Worm (Caenorhabditis elegans) whole organism, L3 larva: ENCODE data around the gene T10C6.7.
A peak's percentile ranks its signal among the peaks of the same experiment; 100 is the strongest.

Experiments used
- R02D3.7 ChIP-seq: fragments of 150-350 bp; optimal IDR thresholded peaks from 2 replicates; lab custom pipeline; 2014; ENCODE audit warnings: missing biosample characterization, missing genetic modification characterization
- ZK546.5 ChIP-seq: sonication (generic microtip); optimal IDR thresholded peaks from 2 replicates; lab custom pipeline; 2017; ENCODE audit warnings: missing biosample characterization, missing genetic modification characterization
- ceh-82 ChIP-seq: fragments of 150-350 bp; optimal IDR thresholded peaks from 2 replicates; lab custom pipeline; 2014; ENCODE audit warnings: missing biosample characterization, missing genetic modification characterization
- ceh-9 ChIP-seq: sonication (generic microtip); optimal IDR thresholded peaks from 2 replicates; lab custom pipeline; 2018; ENCODE audit warnings: missing biosample characterization, missing genetic modification characterization
- daf-12 ChIP-seq: fragments of 150-350 bp; optimal IDR thresholded peaks from 2 replicates; lab custom pipeline; 2014; ENCODE audit warnings: missing biosample characterization, missing genetic modification reagents, missing genetic modification characterization
- egl-27 ChIP-seq: sonication (generic microtip); optimal IDR thresholded peaks from 4 replicates; lab custom pipeline; 2017; ENCODE audit warnings: missing biosample characterization, missing genetic modification reagents, missing genetic modification characterization
- egl-5 ChIP-seq: fragments of 150-350 bp; optimal IDR thresholded peaks from 2 replicates; lab custom pipeline; 2017; ENCODE audit warnings: missing biosample characterization, missing genetic modification reagents, missing genetic modification characterization, inconsistent platforms
- elt-2 ChIP-seq: sonication (generic microtip); optimal IDR thresholded peaks from 2 replicates; lab custom pipeline; 2016; ENCODE audit warnings: missing genetic modification reagents, mild to moderate bottlenecking, missing genetic modification characterization, missing compliant biosample characterization
- elt-3 ChIP-seq, 3 experiments: fragments of 150-350 bp in 1 of 3; sonication (generic microtip) in 2 of 3; optimal IDR thresholded peaks; 2 replicates in 2 of 3; 4 replicates in 1 of 3; lab custom pipeline; 2014 to 2017; ENCODE audit warnings: missing biosample characterization in 3 of 3, missing genetic modification characterization in 3 of 3
- eor-1 ChIP-seq, 2 experiments: fragments of 150-350 bp; optimal IDR thresholded peaks; 2 replicates each; lab custom pipeline; 2014 to 2018; ENCODE audit warnings: missing biosample characterization in 2 of 2, missing genetic modification characterization in 2 of 2
- fkh-10 ChIP-seq: sonication (generic microtip); optimal IDR thresholded peaks from 2 replicates; lab custom pipeline; 2017; ENCODE audit warnings: missing biosample characterization, missing genetic modification reagents, missing genetic modification characterization
- fos-1 ChIP-seq: fragments of 150-350 bp; optimal IDR thresholded peaks from 2 replicates; lab custom pipeline; 2014; ENCODE audit warnings: missing biosample characterization, missing genetic modification characterization
- hmg-11 ChIP-seq: sonication (generic microtip); optimal IDR thresholded peaks from 2 replicates; lab custom pipeline; 2016; ENCODE audit warnings: missing genetic modification characterization, missing compliant biosample characterization
- jun-1 ChIP-seq: fragments of 150-350 bp; optimal IDR thresholded peaks from 2 replicates; lab custom pipeline; 2014; ENCODE audit warnings: missing biosample characterization, missing genetic modification reagents, missing genetic modification characterization
- lin-15B ChIP-seq: fragments of 150-350 bp; optimal IDR thresholded peaks from 2 replicates; lab custom pipeline; 2014; ENCODE audit warnings: missing biosample characterization, missing genetic modification characterization
- mdl-1 ChIP-seq: fragments of 150-350 bp; optimal IDR thresholded peaks from 2 replicates; lab custom pipeline; 2014; ENCODE audit warnings: missing biosample characterization, missing genetic modification characterization
- nfya-1 ChIP-seq: sonication (generic microtip); optimal IDR thresholded peaks from 2 replicates; lab custom pipeline; 2017; ENCODE audit warnings: missing genetic modification characterization, mild to moderate bottlenecking, missing compliant biosample characterization, antibody characterized with exemption, moderate library complexity; ENCODE audit not compliant: insufficient read depth
- nhr-11 ChIP-seq: fragments of 150-350 bp; optimal IDR thresholded peaks from 2 replicates; lab custom pipeline; 2014; ENCODE audit warnings: missing biosample characterization, missing genetic modification characterization
- nhr-23 ChIP-seq: fragments of 150-350 bp; optimal IDR thresholded peaks from 2 replicates; lab custom pipeline; 2014; ENCODE audit warnings: missing biosample characterization, missing genetic modification reagents, missing genetic modification characterization
- nhr-25 ChIP-seq: sonication (generic microtip); optimal IDR thresholded peaks from 2 replicates; lab custom pipeline; 2017; ENCODE audit warnings: missing biosample characterization, missing genetic modification characterization
- nhr-28 ChIP-seq: fragments of 150-350 bp; optimal IDR thresholded peaks from 2 replicates; lab custom pipeline; 2014; ENCODE audit warnings: missing biosample characterization, missing genetic modification characterization
- nhr-67 ChIP-seq: fragments of 150-350 bp; optimal IDR thresholded peaks from 2 replicates; lab custom pipeline; 2014; ENCODE audit warnings: missing biosample characterization, missing genetic modification characterization
- nhr-76 ChIP-seq: fragments of 150-350 bp; sonication (generic microtip); optimal IDR thresholded peaks from 5 replicates; lab custom pipeline; 2014; ENCODE audit warnings: missing biosample characterization, missing genetic modification characterization
- nhr-77 ChIP-seq: fragments of 150-350 bp; optimal IDR thresholded peaks from 2 replicates; lab custom pipeline; 2014; ENCODE audit warnings: missing biosample characterization, missing genetic modification characterization
- pha-4 ChIP-seq: fragments of 150-350 bp; optimal IDR thresholded peaks from 2 replicates; lab custom pipeline; 2014; ENCODE audit warnings: missing biosample characterization, missing genetic modification reagents, missing genetic modification characterization
- pqm-1 ChIP-seq: fragments of 150-350 bp; optimal IDR thresholded peaks from 2 replicates; lab custom pipeline; 2017; ENCODE audit warnings: missing biosample characterization, missing genetic modification characterization, inconsistent platforms
- sea-2 ChIP-seq: fragments of 150-350 bp; sonication (generic microtip); optimal IDR thresholded peaks from 4 replicates; lab custom pipeline; 2014; ENCODE audit warnings: missing biosample characterization, missing genetic modification reagents, missing genetic modification characterization
- skn-1 ChIP-seq: fragments of 150-350 bp; optimal IDR thresholded peaks from 2 replicates; lab custom pipeline; 2014; ENCODE audit warnings: missing biosample characterization, missing genetic modification characterization
- tbx-2 ChIP-seq: sonication (generic microtip); optimal IDR thresholded peaks from 2 replicates; lab custom pipeline; 2016; ENCODE audit warnings: mild to moderate bottlenecking, missing genetic modification characterization, missing compliant biosample characterization
- unc-39 ChIP-seq: sonication (generic microtip); optimal IDR thresholded peaks from 4 replicates; lab custom pipeline; 2017; ENCODE audit warnings: missing biosample characterization, missing genetic modification characterization
- unc-62 ChIP-seq: fragments of 150-350 bp; sonication (generic microtip); optimal IDR thresholded peaks from 4 replicates; lab custom pipeline; 2014; ENCODE audit warnings: missing biosample characterization, missing genetic modification reagents, missing genetic modification characterization
- ztf-4 ChIP-seq: fragments of 150-350 bp; optimal IDR thresholded peaks from 2 replicates; lab custom pipeline; 2014; ENCODE audit warnings: missing biosample characterization, missing genetic modification characterization

Gene T10C6.7

DNA sequence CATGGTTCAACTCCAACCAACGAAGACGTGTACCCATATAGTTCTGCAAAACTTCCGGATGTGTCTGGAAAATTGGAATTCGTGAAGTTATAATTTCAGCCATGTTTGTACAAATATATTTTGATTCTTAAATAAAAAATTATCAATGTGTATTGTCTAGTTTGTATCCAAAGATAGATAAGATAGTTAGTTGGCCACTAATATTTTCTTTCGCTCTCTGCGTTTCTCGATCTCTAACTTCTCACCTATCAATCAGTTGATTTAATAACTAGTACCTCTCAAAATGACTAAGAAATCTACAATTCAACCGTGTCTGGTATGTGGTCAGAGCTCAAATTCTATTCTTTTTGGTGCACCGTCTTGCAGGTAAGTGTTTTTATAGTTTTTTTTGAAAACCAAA, 39.7 kb upstream of the T10C6.7 start, which contains the start of gene nhr-176:
TSS of gene nhr-176 (plus strand) at position 159 of the 400 bp plus-strand sequence.
- peak; percentile 38 for TF ChIP-seq pqm-1 (tag; lab: Kevin White, UChicago)
- no peak for TF ChIP-seq skn-1 (tag; lab: Kevin White, UChicago)
- peak; percentile 55 for TF ChIP-seq elt-2 (tag; lab: Kevin White, UChicago)

DNA sequence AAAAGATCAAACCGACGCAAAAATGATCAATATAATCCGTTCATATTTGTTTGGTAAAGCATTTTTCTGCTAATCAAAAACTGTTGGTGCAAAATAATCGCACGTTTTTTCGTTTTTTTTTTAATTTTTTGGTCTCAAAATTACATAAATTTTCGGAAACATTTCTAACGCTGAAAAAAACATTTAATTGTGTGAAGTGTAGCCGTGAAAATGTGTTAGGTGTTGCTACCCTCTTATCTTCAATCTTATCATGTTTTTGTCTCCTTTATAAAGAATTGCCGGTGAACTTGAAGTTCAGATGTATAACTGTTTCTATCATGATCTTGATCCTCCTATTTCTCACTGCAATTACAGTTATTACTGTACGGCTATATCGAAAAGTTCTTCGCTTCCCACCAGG, 37.4 kb upstream of the T10C6.7 start, which contains the start of gene cyp-35D1:
TSS of gene cyp-35D1 (plus strand) at position 301 of the 400 bp plus-strand sequence.
- TF ChIP-seq nhr-28 (tag; lab: Kevin White, UChicago) (no peak), jun-1 (tag; lab: Kevin White, UChicago) (no peak), pqm-1 (tag; lab: Kevin White, UChicago) (no peak)
- TF ChIP-seq, all 47 proteins: peak for 0

DNA sequence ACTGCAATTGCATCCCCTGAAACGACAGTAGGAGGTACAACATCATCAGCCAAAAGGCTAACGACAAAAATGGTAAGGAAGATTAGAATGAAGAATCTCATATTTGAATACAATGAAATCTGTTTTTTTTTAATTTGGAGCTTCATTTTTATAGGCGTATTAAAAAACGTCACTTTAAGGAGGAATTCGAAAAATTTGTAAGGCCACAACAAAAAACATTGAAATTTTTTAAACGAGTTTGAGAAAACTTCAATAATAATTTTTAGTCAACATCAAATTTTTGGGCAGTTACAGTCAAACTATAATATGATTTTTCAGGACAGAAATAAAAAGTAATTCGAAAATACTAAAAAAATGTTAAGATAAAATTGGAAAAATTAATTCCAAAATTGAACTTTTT, 31.3 kb upstream of the T10C6.7 start, which contains the start of gene F14H3.14:
TSS of gene F14H3.14 (minus strand) at position 101 of the 400 bp plus-strand sequence.
- TF ChIP-seq pqm-1 (tag; lab: Kevin White, UChicago) (no peak), jun-1 (tag; lab: Kevin White, UChicago) (no peak), nhr-28 (tag; lab: Kevin White, UChicago) (no peak), ZK546.5 (tag; lab: Kevin White, UChicago) (no peak), unc-62 (GFP tag; lab: Kevin White, UChicago) (no peak), mdl-1 (tag; lab: Kevin White, UChicago) (no peak), nhr-25 (tag; lab: Kevin White, UChicago) (no peak), elt-3 (tag; optimal IDR thresholded peaks at IDR 0.05; lab: Kevin White, UChicago) (no peak), ceh-9 (tag; lab: Kevin White, UChicago) (no peak), nhr-23 (tag; lab: Kevin White, UChicago) (no peak), egl-5 (tag; lab: Kevin White, UChicago) (no peak)

DNA sequence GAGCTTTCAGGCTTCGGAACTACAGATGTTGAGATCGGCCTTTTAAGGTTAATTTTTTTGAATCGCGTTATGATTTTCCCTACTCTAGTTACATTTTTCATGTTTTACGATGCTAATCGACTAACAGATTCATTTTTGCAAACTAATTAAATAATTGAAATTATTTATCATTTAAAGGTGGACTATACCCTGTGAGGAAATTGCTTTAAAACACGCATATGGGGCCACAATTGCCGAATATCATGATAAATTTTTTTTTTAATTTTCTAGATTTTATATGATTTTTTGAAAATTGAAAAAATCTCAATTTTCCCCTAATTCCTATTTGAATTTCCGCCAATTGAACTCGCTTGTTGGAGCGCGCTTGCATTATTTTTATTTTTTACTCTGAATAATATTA, 30.5 kb upstream of the T10C6.7 start, which contains the start of gene fbxa-100:
TSS of gene fbxa-100 (minus strand) at position 101 of the 400 bp plus-strand sequence.
- TF ChIP-seq unc-39 (no peak), nhr-76 (tag; lab: Kevin White, UChicago) (no peak), lin-15B (tag; lab: Kevin White, UChicago) (no peak), jun-1 (tag; lab: Kevin White, UChicago) (no peak), R02D3.7 (tag; lab: Kevin White, UChicago) (no peak), daf-12 (no peak), nhr-77 (no peak), nhr-11 (tag; lab: Kevin White, UChicago) (no peak)

DNA sequence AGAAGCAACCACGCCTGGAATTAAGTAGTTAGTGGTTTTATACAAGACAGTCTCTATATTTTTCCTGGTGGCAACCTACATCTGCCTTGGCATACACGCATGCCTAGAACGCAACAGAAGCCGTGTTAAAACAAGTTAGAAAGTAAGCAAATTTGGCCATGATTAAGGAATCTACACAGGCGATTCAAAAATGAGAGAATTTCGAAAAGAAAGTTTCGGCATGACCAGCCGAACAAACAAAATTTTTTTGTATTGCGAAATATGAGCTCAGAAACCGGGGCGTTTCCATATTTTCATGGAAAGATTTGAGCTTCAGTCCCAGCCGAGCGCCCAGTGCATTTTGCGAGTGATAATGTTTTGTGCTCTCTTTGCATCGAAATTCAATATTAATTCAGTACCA, 28.6 kb upstream of the T10C6.7 start, which contains the start of gene F14H3.15:
TSS of gene F14H3.15 (minus strand) at position 101 of the 400 bp plus-strand sequence.
- TF ChIP-seq egl-27, result no peak
- TF ChIP-seq fkh-10 (GFP tag; lab: Kevin White, UChicago), result no peak
- no peak for TF ChIP-seq pqm-1 (tag; lab: Kevin White, UChicago)
- no peak for TF ChIP-seq daf-12
- TF ChIP-seq nhr-67, result no peak
- no peak for TF ChIP-seq pha-4 (tag; lab: Kevin White, UChicago)
- TF ChIP-seq nhr-77, result no peak
- TF ChIP-seq lin-15B (tag; lab: Kevin White, UChicago), result no peak
- TF ChIP-seq skn-1 (tag; lab: Kevin White, UChicago), result no peak
- TF ChIP-seq, all 47 proteins: peak for 0

DNA sequence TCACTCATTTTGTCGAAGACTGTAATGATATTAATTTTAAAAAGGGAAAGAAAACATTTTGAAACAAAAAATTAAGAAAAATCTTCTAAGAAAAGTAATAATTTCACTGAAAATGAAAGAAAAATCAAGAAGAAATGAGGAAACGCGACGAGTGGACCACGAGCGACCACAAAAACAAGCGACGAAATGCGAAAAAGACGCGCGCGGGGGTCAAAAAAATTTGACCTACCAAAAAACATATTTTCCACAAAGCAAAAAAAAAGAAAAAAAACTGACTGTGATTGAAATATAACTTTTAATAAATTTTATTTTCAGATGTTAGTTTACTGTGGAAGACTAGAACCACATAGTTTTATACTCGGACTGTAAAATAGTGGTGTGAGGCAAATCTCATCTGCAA, 27.4 kb upstream of the T10C6.7 start, which contains the start of gene F14H3.6:
TSS of gene F14H3.6 (minus strand) at position 22 of the 400 bp plus-strand sequence.
- no peak for TF ChIP-seq hmg-11 (tag; lab: Kevin White, UChicago)
- no peak for TF ChIP-seq tbx-2
- TF ChIP-seq eor-1 (tag; optimal IDR thresholded peaks at IDR 0.05; lab: Kevin White, UChicago), result no peak
- no peak for TF ChIP-seq elt-2 (tag; lab: Kevin White, UChicago)
- no peak for TF ChIP-seq sea-2
- no peak for TF ChIP-seq elt-3 (tag; optimal IDR thresholded peaks at IDR 0.05; lab: Kevin White, UChicago)
- TF ChIP-seq daf-12, result no peak
- no peak for TF ChIP-seq ztf-4 (tag; lab: Kevin White, UChicago)
- TF ChIP-seq ceh-82 (tag; lab: Kevin White, UChicago), result no peak
- no peak for TF ChIP-seq lin-15B (tag; lab: Kevin White, UChicago)
- no peak for TF ChIP-seq nfya-1 (tag; lab: Kevin White, UChicago)
- TF ChIP-seq fos-1 (tag; lab: Kevin White, UChicago), result no peak
